Worm (Caenorhabditis elegans) whole organism, young adult: Measurements from ENCODE around the gene asps-1.

ENCODE experiments used
- B0019.2 ChIP-seq: fragments of 200-800 bp; sonication (Bioruptor generic); conservative IDR thresholded peaks from 2 replicates; pipeline ENCODE4 v1.3.6; 2022; ENCODE audit warnings: missing genetic modification reagents, missing genetic modification characterization, missing compliant biosample characterization
- B0035.1 ChIP-seq: sonication (generic microtip); optimal IDR thresholded peaks from 2 replicates; lab custom pipeline; 2016; ENCODE audit warnings: missing genetic modification characterization, mild to moderate bottlenecking, missing compliant biosample characterization, missing genotype, missing genetic modification reagents
- B0261.1 ChIP-seq: sonication (generic microtip); optimal IDR thresholded peaks from 2 replicates; lab custom pipeline; 2016; ENCODE audit warnings: mild to moderate bottlenecking, missing genetic modification characterization, moderate library complexity, missing compliant biosample characterization
- B0336.3 ChIP-seq: fragments of 200-800 bp; sonication (Bioruptor generic); IDR thresholded peaks from 2 replicates; pipeline ENCODE4 v1.3.6; 2022; ENCODE audit warnings: missing genetic modification characterization, missing compliant biosample characterization
- C06A6.2 ChIP-seq: fragments of 200-800 bp; sonication (Bioruptor generic); conservative IDR thresholded peaks from 2 replicates; pipeline ENCODE4 v1.3.6; 2022; ENCODE audit warnings: missing genetic modification characterization, missing compliant biosample characterization
- C17E4.6 ChIP-seq: fragments of 200-800 bp; sonication (Bioruptor generic); IDR thresholded peaks from 2 replicates; pipeline ENCODE4 v1.3.6; 2022; ENCODE audit warnings: missing genetic modification reagents, missing genetic modification characterization, missing compliant biosample characterization
- F33H1.4 ChIP-seq: fragments of 200-800 bp; sonication (Bioruptor generic); IDR thresholded peaks from 2 replicates; pipeline ENCODE4 v1.3.6; 2022; ENCODE audit warnings: missing genetic modification reagents, missing genetic modification characterization, missing compliant biosample characterization
- F37B4.10 ChIP-seq: fragments of 200-800 bp; sonication (Bioruptor generic); IDR thresholded peaks from 2 replicates; pipeline ENCODE4 v1.3.6; 2022; ENCODE audit warnings: missing genetic modification characterization, missing compliant biosample characterization
- F39B2.1 ChIP-seq: fragments of 200-800 bp; sonication (Bioruptor generic); IDR thresholded peaks from 2 replicates; pipeline ENCODE4 v1.3.6; 2022; ENCODE audit warnings: missing genetic modification reagents, missing genetic modification characterization, missing compliant biosample characterization
- K12H6.12 ChIP-seq: fragments of 200-800 bp; sonication (Bioruptor generic); optimal IDR thresholded peaks from 2 replicates; lab custom pipeline; 2018; ENCODE audit warnings: mild to moderate bottlenecking, missing genetic modification characterization, missing compliant biosample characterization
- T26A5.8 ChIP-seq: sonication (generic microtip); optimal IDR thresholded peaks from 2 replicates; lab custom pipeline; 2016; ENCODE audit warnings: missing genetic modification characterization, missing compliant biosample characterization
- Y53F4B.3 ChIP-seq: fragments of 200-800 bp; sonication (Bioruptor generic); IDR thresholded peaks from 2 replicates; pipeline ENCODE4 v1.3.6; 2022; ENCODE audit warnings: missing genetic modification reagents, missing genetic modification characterization, missing compliant biosample characterization
- ZK185.1 ChIP-seq: sonication (generic microtip); optimal IDR thresholded peaks from 2 replicates; lab custom pipeline; 2016; ENCODE audit warnings: mild to moderate bottlenecking, missing genetic modification characterization, missing compliant biosample characterization; ENCODE audit not compliant: poor library complexity, severe bottlenecking
- atf-7 ChIP-seq: sonication (generic microtip); optimal IDR thresholded peaks from 2 replicates; lab custom pipeline; 2017; ENCODE audit warnings: mild to moderate bottlenecking, missing genetic modification characterization, missing compliant biosample characterization
- attf-5 ChIP-seq: fragments of 200-800 bp; sonication (Bioruptor generic); optimal IDR thresholded peaks from 2 replicates; lab custom pipeline; 2018; ENCODE audit warnings: mild to moderate bottlenecking, missing genetic modification characterization, missing compliant biosample characterization
- attf-6 ChIP-seq: fragments of 200-800 bp; sonication (Bioruptor generic); IDR thresholded peaks from 2 replicates; pipeline ENCODE4 v1.3.6; 2022; ENCODE audit warnings: missing genetic modification reagents, missing genetic modification characterization, missing compliant biosample characterization
- bed-2 ChIP-seq: fragments of 200-800 bp; sonication (Bioruptor generic); IDR thresholded peaks from 2 replicates; pipeline ENCODE4 v1.3.6; 2022; ENCODE audit warnings: missing genetic modification reagents, missing genetic modification characterization, missing compliant biosample characterization
- cebp-2 ChIP-seq: fragments of 200-800 bp; sonication (Bioruptor generic); IDR thresholded peaks from 2 replicates; pipeline ENCODE4 v1.3.6; 2022; ENCODE audit warnings: missing genetic modification characterization, missing compliant biosample characterization
- ceh-100 ChIP-seq: fragments of 200-800 bp; sonication (Bioruptor generic); IDR thresholded peaks from 2 replicates; pipeline ENCODE4 v1.3.6; 2022; ENCODE audit warnings: missing genetic modification reagents, missing genetic modification characterization, missing compliant biosample characterization
- ceh-27 ChIP-seq: fragments of 200-800 bp; sonication (Bioruptor generic); optimal IDR thresholded peaks from 2 replicates; lab custom pipeline; 2018; ENCODE audit warnings: mild to moderate bottlenecking, missing genetic modification characterization, moderate library complexity, missing compliant biosample characterization
- ceh-79 ChIP-seq: sonication (generic microtip); optimal IDR thresholded peaks from 2 replicates; lab custom pipeline; 2017; ENCODE audit warnings: mild to moderate bottlenecking, missing genetic modification characterization, missing compliant biosample characterization
- ceh-91 ChIP-seq: fragments of 200-800 bp; sonication (Bioruptor generic); IDR thresholded peaks from 2 replicates; pipeline ENCODE4 v1.3.6; 2022; ENCODE audit warnings: missing genetic modification reagents, missing genetic modification characterization, missing compliant biosample characterization
- egl-44 ChIP-seq: fragments of 200-800 bp; sonication (Bioruptor generic); IDR thresholded peaks from 2 replicates; pipeline ENCODE4 v1.3.6; 2022; ENCODE audit warnings: missing genetic modification reagents, missing genetic modification characterization, missing compliant biosample characterization
- egrh-3 ChIP-seq: fragments of 200-800 bp; sonication (Bioruptor generic); IDR thresholded peaks from 2 replicates; pipeline ENCODE4 v1.3.6; 2022; ENCODE audit warnings: missing genetic modification reagents, missing genetic modification characterization, missing compliant biosample characterization
- ets-4 ChIP-seq: fragments of 200-800 bp; sonication (Bioruptor generic); optimal IDR thresholded peaks from 2 replicates; lab custom pipeline; 2018; ENCODE audit warnings: mild to moderate bottlenecking, missing genetic modification characterization, missing compliant biosample characterization
- fkh-3 ChIP-seq: sonication (generic microtip); optimal IDR thresholded peaks from 2 replicates; lab custom pipeline; 2016; ENCODE audit warnings: mild to moderate bottlenecking, missing genetic modification characterization, missing compliant biosample characterization
- gei-17 ChIP-seq: fragments of 200-800 bp; sonication (Bioruptor generic); optimal IDR thresholded peaks from 2 replicates; lab custom pipeline; 2018; ENCODE audit warnings: mild to moderate bottlenecking, missing genetic modification characterization, missing compliant biosample characterization
- hlh-12 ChIP-seq: sonication (generic microtip); optimal IDR thresholded peaks from 2 replicates; lab custom pipeline; 2016; ENCODE audit warnings: missing genetic modification characterization, missing compliant biosample characterization
- hlh-26 ChIP-seq: fragments of 200-800 bp; sonication (Bioruptor generic); conservative IDR thresholded peaks from 2 replicates; pipeline ENCODE4 v1.3.6; 2022; ENCODE audit warnings: missing genetic modification reagents, missing genetic modification characterization, missing compliant biosample characterization
- hmg-1.2 ChIP-seq: fragments of 200-800 bp; sonication (Bioruptor generic); IDR thresholded peaks from 2 replicates; pipeline ENCODE4 v1.3.6; 2022; ENCODE audit warnings: missing genetic modification reagents, missing genetic modification characterization, missing compliant biosample characterization
- lin-26 ChIP-seq: fragments of 200-800 bp; sonication (Bioruptor generic); IDR thresholded peaks from 2 replicates; pipeline ENCODE4 v1.3.6; 2022; ENCODE audit warnings: missing genetic modification reagents, missing genetic modification characterization, missing compliant biosample characterization
- lin-35 ChIP-seq, 3 experiments: fragments of 150-350 bp in 2 of 3; sonication (generic microtip) in 1 of 3; optimal IDR thresholded peaks; 2 replicates each; lab custom pipeline; 2014 to 2018; ENCODE audit warnings: missing biosample characterization in 3 of 3, missing genetic modification characterization in 3 of 3, missing genetic modification reagents in 3 of 3
- lin-54 ChIP-seq: fragments of 200-800 bp; sonication (Bioruptor generic); optimal IDR thresholded peaks from 2 replicates; lab custom pipeline; 2018; ENCODE audit warnings: mild to moderate bottlenecking, missing genetic modification characterization, missing compliant biosample characterization
- lsl-1 ChIP-seq: fragments of 200-800 bp; sonication (Bioruptor generic); optimal IDR thresholded peaks from 2 replicates; lab custom pipeline; 2018; ENCODE audit warnings: mild to moderate bottlenecking, missing genetic modification characterization, moderate library complexity, missing compliant biosample characterization
- madf-10 ChIP-seq: sonication (generic microtip); optimal IDR thresholded peaks from 2 replicates; lab custom pipeline; 2016; ENCODE audit warnings: mild to moderate bottlenecking, missing genetic modification characterization, missing compliant biosample characterization
- madf-8 ChIP-seq: fragments of 200-800 bp; sonication (Bioruptor generic); conservative IDR thresholded peaks from 2 replicates; pipeline ENCODE4 v1.3.6; 2022; ENCODE audit warnings: missing genetic modification reagents, missing genetic modification characterization, missing compliant biosample characterization
- mcd-1 ChIP-seq: fragments of 200-800 bp; sonication (Bioruptor generic); IDR thresholded peaks from 2 replicates; pipeline ENCODE4 v1.3.6; 2022; ENCODE audit warnings: missing genetic modification reagents, missing genetic modification characterization, missing compliant biosample characterization
- mes-4 ChIP-seq: sonication (generic microtip); optimal IDR thresholded peaks from 2 replicates; lab custom pipeline; 2016; ENCODE audit warnings: missing genotype, missing genetic modification characterization, missing compliant biosample characterization
- mxl-1 ChIP-seq: sonication (generic microtip); optimal IDR thresholded peaks from 2 replicates; lab custom pipeline; 2016; ENCODE audit warnings: missing genetic modification characterization, missing compliant biosample characterization
- nhr-179 ChIP-seq: sonication (generic microtip); optimal IDR thresholded peaks from 2 replicates; lab custom pipeline; 2016; ENCODE audit warnings: mild to moderate bottlenecking, missing genetic modification characterization, missing compliant biosample characterization
- nhr-90 ChIP-seq: sonication (generic microtip); optimal IDR thresholded peaks from 2 replicates; lab custom pipeline; 2016; ENCODE audit warnings: missing genotype, mild to moderate bottlenecking, missing genetic modification characterization, missing compliant biosample characterization
- sdz-38 ChIP-seq: sonication (generic microtip); optimal IDR thresholded peaks from 2 replicates; lab custom pipeline; 2016; ENCODE audit warnings: missing genotype, missing genetic modification characterization, missing compliant biosample characterization
- snpc-4 ChIP-seq, 5 experiments: fragments of 150-350 bp in 1 of 5; sonication (generic microtip) in 4 of 5; optimal IDR thresholded peaks; 2 replicates each; lab custom pipeline; 2014 to 2018; ENCODE audit warnings: missing genetic modification characterization in 5 of 5, missing biosample characterization in 3 of 5, antibody characterized with exemption in 2 of 5, mild to moderate bottlenecking in 2 of 5, missing compliant biosample characterization in 2 of 5, missing genotype in 2 of 5, moderate library complexity in 2 of 5, missing genetic modification reagents in 1 of 5
- tbx-9 ChIP-seq: sonication (generic microtip); optimal IDR thresholded peaks from 2 replicates; lab custom pipeline; 2016; ENCODE audit warnings: borderline replicate concordance, missing genetic modification characterization, inconsistent platforms, missing compliant biosample characterization
- unc-130 ChIP-seq: sonication (generic microtip); optimal IDR thresholded peaks from 2 replicates; lab custom pipeline; 2016; ENCODE audit warnings: missing genetic modification reagents, missing genetic modification characterization, missing compliant biosample characterization
- zfh-2 ChIP-seq: fragments of 200-800 bp; sonication (Bioruptor generic); conservative IDR thresholded peaks from 2 replicates; pipeline ENCODE4 v1.3.6; 2022; ENCODE audit warnings: missing genetic modification reagents, missing genetic modification characterization, missing compliant biosample characterization
- zim-3 ChIP-seq: sonication (generic microtip); optimal IDR thresholded peaks from 2 replicates; lab custom pipeline; 2017; ENCODE audit warnings: mild to moderate bottlenecking, missing genetic modification characterization, moderate library complexity, missing compliant biosample characterization
- ztf-22 ChIP-seq: fragments of 200-800 bp; sonication (Bioruptor generic); optimal IDR thresholded peaks from 2 replicates; lab custom pipeline; 2018; ENCODE audit warnings: mild to moderate bottlenecking, missing genetic modification characterization, moderate library complexity, missing compliant biosample characterization
- ztf-25 ChIP-seq: fragments of 200-800 bp; sonication (Bioruptor generic); IDR thresholded peaks from 2 replicates; pipeline ENCODE4 v1.3.6; 2022; ENCODE audit warnings: missing genetic modification reagents, missing genetic modification characterization, missing compliant biosample characterization

Gene asps-1

DNA sequence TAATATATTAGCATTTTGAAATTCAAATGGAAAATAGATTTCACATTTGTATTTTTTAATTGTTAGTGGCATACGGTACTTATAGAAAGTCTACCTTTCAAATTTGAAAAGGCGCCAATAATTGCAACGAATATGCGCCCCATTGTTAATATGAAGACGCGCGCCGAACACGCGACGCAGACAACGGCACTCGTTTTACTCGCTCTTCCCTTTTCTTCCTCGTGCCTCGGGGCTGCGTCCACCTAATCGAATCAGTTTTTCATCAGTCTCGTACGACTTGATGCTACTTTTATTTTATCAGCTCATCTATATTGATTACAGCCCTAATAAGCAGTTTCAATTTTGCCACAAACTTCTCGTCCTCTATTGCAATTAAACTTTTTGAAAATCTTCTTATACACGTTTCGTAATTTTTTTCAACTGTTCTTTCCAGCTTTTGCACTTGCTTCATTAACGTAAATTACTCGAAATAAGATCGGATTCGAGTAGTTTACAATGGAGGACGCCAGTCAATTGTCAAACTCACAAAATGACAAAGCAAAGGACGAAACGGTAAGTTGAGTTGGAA is 44.7 kb upstream of the asps-1 start, which contains the start of gene cash-1 (continued):
- 0 out of 2 replicates have a peak, but pooled peaks have one; percentile 36 for TF ChIP-seq ztf-25
- peak; percentile 88 for TF ChIP-seq attf-5 (GFP tag; lab: Kevin White, UChicago)
- TF ChIP-seq T26A5.8 (tag; lab: Kevin White, UChicago), result no peak
- TF ChIP-seq gei-17, result no peak
- TF ChIP-seq F33H1.4 (GFP tag; lab: Robert Waterston, UW), result peak; percentile 54
- peak; percentile 38; the same call in 1 of the 2 replicates for TF ChIP-seq attf-6
- TF ChIP-seq egl-44, result no peak
- TF ChIP-seq F39B2.1 (GFP tag; lab: Robert Waterston, UW), result no peak
- no peak for TF ChIP-seq C17E4.6 (GFP tag; lab: Robert Waterston, UW)
- TF ChIP-seq zim-3 (tag; lab: Kevin White, UChicago), result no peak
- TF ChIP-seq egrh-3 (GFP tag; lab: Robert Waterston, UW), result no peak
- no peak for TF ChIP-seq ets-4 (GFP tag; lab: Kevin White, UChicago)
- TF ChIP-seq C06A6.2 (GFP tag; lab: Robert Waterston, UW), result no peak
- TF ChIP-seq lin-54 (GFP tag; lab: Kevin White, UChicago), result peak; percentile 83
- no peak for TF ChIP-seq F37B4.10 (GFP tag; lab: Robert Waterston, UW)
- TF ChIP-seq cebp-2 (GFP tag; lab: Robert Waterston, UW), result no peak
- no peak for TF ChIP-seq B0035.1 (tag; lab: Kevin White, UChicago)
- no peak for TF ChIP-seq snpc-4 (GFP tag; optimal IDR thresholded peaks at IDR 0.05; lab: Kevin White, UChicago)
- peak in 3 of 4 experiments; percentile 43 to 64 (median 52) for TF ChIP-seq snpc-4 (tag; optimal IDR thresholded peaks at IDR 0.05; lab: Kevin White, UChicago)
- TF ChIP-seq ceh-91, result peak; percentile 66
- no peak for TF ChIP-seq mxl-1 (tag; lab: Kevin White, UChicago)
- no peak for TF ChIP-seq Y53F4B.3 (GFP tag; lab: Robert Waterston, UW)
- no peak for TF ChIP-seq ceh-100 (GFP tag; lab: Robert Waterston, UW)
- TF ChIP-seq lin-26, result peak; percentile 54
- TF ChIP-seq ceh-79 (tag; lab: Kevin White, UChicago), result no peak
- peak; percentile 50 for TF ChIP-seq ceh-27
- no peak for TF ChIP-seq ztf-22 (GFP tag; lab: Kevin White, UChicago)
- no peak for TF ChIP-seq B0261.1
- TF ChIP-seq zfh-2 (GFP tag; lab: Robert Waterston, UW), result no peak
- TF ChIP-seq ZK185.1 (tag; lab: Kevin White, UChicago), result peak; percentile 47
- TF ChIP-seq mes-4 (tag; lab: Kevin White, UChicago), result no peak
- TF ChIP-seq hmg-1.2 (GFP tag; lab: Robert Waterston, UW), result peak; percentile 52; the same call in 1 of the 2 replicates
- TF ChIP-seq hlh-26 (GFP tag; lab: Robert Waterston, UW), result no peak
- no peak for TF ChIP-seq fkh-3 (tag; lab: Kevin White, UChicago)
- no peak for TF ChIP-seq unc-130 (GFP tag; lab: Kevin White, UChicago)
- no peak for TF ChIP-seq sdz-38 (tag; lab: Kevin White, UChicago)
- TF ChIP-seq B0019.2 (GFP tag; lab: Robert Waterston, UW), result no peak
- no peak for TF ChIP-seq atf-7 (tag; lab: Kevin White, UChicago)
- TF ChIP-seq K12H6.12 (tag; lab: Kevin White, UChicago), result peak; percentile 36
- TF ChIP-seq B0336.3 (GFP tag; lab: Robert Waterston, UW), result no peak
- TF ChIP-seq tbx-9 (tag; lab: Kevin White, UChicago), result no peak
- TF ChIP-seq madf-10, result peak; percentile 17
- peak; percentile 69 for TF ChIP-seq lsl-1
- peak in 1 of 3 experiments; percentile 42 for TF ChIP-seq lin-35 (GFP tag; optimal IDR thresholded peaks at IDR 0.05; lab: Kevin White, UChicago)
- peak; percentile 71 for TF ChIP-seq madf-8 (GFP tag; lab: Robert Waterston, UW)
- no peak for TF ChIP-seq nhr-179 (tag; lab: Kevin White, UChicago)
- TF ChIP-seq nhr-90 (tag; lab: Kevin White, UChicago), result no peak
- TF ChIP-seq hlh-12 (tag; lab: Kevin White, UChicago), result no peak
- peak; percentile 86 for TF ChIP-seq mcd-1
- TF ChIP-seq bed-2 (GFP tag; lab: Robert Waterston, UW), result no peak
